Worm (Caenorhabditis elegans) whole organism, mixed stage, embryonic: Measurements from ENCODE around the gene Y69H2.7.

Experiments used
- blmp-1 ChIP-seq: fragments of 150-350 bp; optimal IDR thresholded peaks from 2 replicates; lab custom pipeline; 2014; ENCODE audit warnings: missing biosample characterization, missing genetic modification characterization
- ceh-43 ChIP-seq: fragments of 200-800 bp; sonication (Bioruptor generic); optimal IDR thresholded peaks from 2 replicates; lab custom pipeline; 2018; ENCODE audit warnings: mild to moderate bottlenecking, missing genetic modification characterization, moderate library complexity, missing compliant biosample characterization
- elt-1 ChIP-seq: sonication (generic microtip); optimal IDR thresholded peaks from 2 replicates; lab custom pipeline; 2017; ENCODE audit warnings: missing genetic modification characterization, mild to moderate bottlenecking, missing compliant biosample characterization, antibody characterized with exemption, moderate library complexity, borderline replicate concordance; ENCODE audit not compliant: insufficient read depth
- elt-3 ChIP-seq: fragments of 150-350 bp; optimal IDR thresholded peaks from 2 replicates; lab custom pipeline; 2014; ENCODE audit warnings: missing biosample characterization, missing genetic modification characterization
- hlh-1 ChIP-seq: fragments of 150-350 bp; optimal IDR thresholded peaks from 2 replicates; lab custom pipeline; 2014; ENCODE audit warnings: missing biosample characterization, missing genetic modification reagents, missing genetic modification characterization
- lsy-2 ChIP-seq: fragments of 150-350 bp; optimal IDR thresholded peaks from 2 replicates; lab custom pipeline; 2014; ENCODE audit warnings: missing biosample characterization, missing genetic modification characterization
- mab-5 ChIP-seq: fragments of 150-350 bp; optimal IDR thresholded peaks from 2 replicates; lab custom pipeline; 2014; ENCODE audit warnings: missing biosample characterization, missing genetic modification characterization
- nhr-12 ChIP-seq: fragments of 150-350 bp; optimal IDR thresholded peaks from 2 replicates; lab custom pipeline; 2014; ENCODE audit warnings: missing biosample characterization, missing genetic modification characterization
- nhr-237 ChIP-seq: fragments of 150-350 bp; optimal IDR thresholded peaks from 2 replicates; lab custom pipeline; 2014; ENCODE audit warnings: missing biosample characterization, missing genetic modification characterization
- nhr-76 ChIP-seq: sonication (generic microtip); optimal IDR thresholded peaks from 2 replicates; lab custom pipeline; 2017; ENCODE audit warnings: missing biosample characterization, missing genetic modification characterization
- snpc-4 ChIP-seq: fragments of 150-350 bp; optimal IDR thresholded peaks from 2 replicates; lab custom pipeline; 2014; ENCODE audit warnings: missing biosample characterization, missing genetic modification characterization
- unc-39 ChIP-seq: fragments of 150-350 bp; optimal IDR thresholded peaks from 2 replicates; lab custom pipeline; 2014; ENCODE audit warnings: missing biosample characterization, missing genetic modification characterization
- unc-62 ChIP-seq: fragments of 150-350 bp; optimal IDR thresholded peaks from 2 replicates; lab custom pipeline; 2014; ENCODE audit warnings: missing biosample characterization, missing genetic modification reagents, missing genetic modification characterization
- zip-8 ChIP-seq: fragments of 150-350 bp; optimal IDR thresholded peaks from 2 replicates; lab custom pipeline; 2014; ENCODE audit warnings: missing biosample characterization, missing genetic modification characterization

DNA sequence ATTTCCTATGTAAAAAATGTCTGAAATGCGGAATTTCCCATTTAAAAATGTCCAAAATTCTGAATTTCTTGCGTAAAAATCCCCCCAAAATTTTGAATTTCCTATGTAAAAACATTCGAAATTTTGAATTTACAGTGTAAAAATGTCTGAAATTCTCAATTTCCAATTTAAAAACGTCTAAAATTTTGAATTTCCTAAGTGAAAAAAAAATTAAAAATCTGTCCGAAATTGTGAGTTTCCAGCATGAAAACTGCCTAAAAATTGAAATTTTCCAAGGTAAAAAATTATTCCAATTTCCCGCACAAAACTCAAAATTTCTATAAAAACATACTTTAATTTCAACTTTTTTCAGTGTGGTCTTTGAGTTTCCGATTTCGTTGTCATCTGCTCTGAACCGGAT lies 32.1 kb downstream of the Y69H2.7 start:
- TF ChIP-seq unc-62 (no peak), unc-39 (tag; lab: Kevin White, UChicago) (no peak), nhr-237 (tag; lab: Kevin White, UChicago) (no peak), blmp-1 (tag; lab: Kevin White, UChicago) (no peak), elt-3 (tag; lab: Kevin White, UChicago) (no peak), zip-8 (no peak), nhr-12 (tag; lab: Kevin White, UChicago) (no peak), nhr-76 (tag; lab: Kevin White, UChicago) (no peak), lsy-2 (no peak), snpc-4 (tag; lab: Kevin White, UChicago) (no peak), hlh-1 (tag; lab: Kevin White, UChicago) (no peak), ceh-43 (GFP tag; lab: Kevin White, UChicago) (no peak), mab-5 (tag; lab: Kevin White, UChicago) (no peak), elt-1 (tag; lab: Kevin White, UChicago) (no peak)
